Worm (Caenorhabditis elegans) whole organism, L3 larva: Measurements from ENCODE around the gene R11D1.1.

Experiments
- R02D3.7 ChIP-seq: fragments of 150-350 bp; optimal IDR thresholded peaks from 2 replicates; lab custom pipeline; 2014; ENCODE audit warnings: missing biosample characterization, missing genetic modification characterization
- ama-1 ChIP-seq: fragments of 150-350 bp; optimal IDR thresholded peaks from 2 replicates; lab custom pipeline; 2018
- ceh-16 ChIP-seq: sonication (generic microtip); optimal IDR thresholded peaks from 2 replicates; lab custom pipeline; 2017; ENCODE audit warnings: missing biosample characterization, missing genetic modification characterization
- ceh-28 ChIP-seq: fragments of 150-350 bp; optimal IDR thresholded peaks from 2 replicates; lab custom pipeline; 2014; ENCODE audit warnings: missing biosample characterization, missing genetic modification reagents, missing genetic modification characterization
- ceh-82 ChIP-seq: fragments of 150-350 bp; optimal IDR thresholded peaks from 2 replicates; lab custom pipeline; 2014; ENCODE audit warnings: missing biosample characterization, missing genetic modification characterization
- ceh-9 ChIP-seq: sonication (generic microtip); optimal IDR thresholded peaks from 2 replicates; lab custom pipeline; 2018; ENCODE audit warnings: missing biosample characterization, missing genetic modification characterization
- egl-27 ChIP-seq: sonication (generic microtip); optimal IDR thresholded peaks from 4 replicates; lab custom pipeline; 2017; ENCODE audit warnings: missing biosample characterization, missing genetic modification reagents, missing genetic modification characterization
- egl-5 ChIP-seq: fragments of 150-350 bp; optimal IDR thresholded peaks from 2 replicates; lab custom pipeline; 2017; ENCODE audit warnings: missing biosample characterization, missing genetic modification reagents, missing genetic modification characterization, inconsistent platforms
- elt-1 ChIP-seq: fragments of 150-350 bp; optimal IDR thresholded peaks from 2 replicates; lab custom pipeline; 2014; ENCODE audit warnings: missing biosample characterization, missing genetic modification characterization
- elt-2 ChIP-seq: sonication (generic microtip); optimal IDR thresholded peaks from 2 replicates; lab custom pipeline; 2016; ENCODE audit warnings: missing genetic modification reagents, mild to moderate bottlenecking, missing genetic modification characterization, missing compliant biosample characterization
- elt-3 ChIP-seq, 3 experiments: fragments of 150-350 bp in 1 of 3; sonication (generic microtip) in 2 of 3; optimal IDR thresholded peaks; 2 replicates in 2 of 3; 4 replicates in 1 of 3; lab custom pipeline; 2014 to 2017; ENCODE audit warnings: missing biosample characterization in 3 of 3, missing genetic modification characterization in 3 of 3
- eor-1 ChIP-seq, 2 experiments: fragments of 150-350 bp; optimal IDR thresholded peaks; 2 replicates each; lab custom pipeline; 2014 to 2018; ENCODE audit warnings: missing biosample characterization in 2 of 2, missing genetic modification characterization in 2 of 2
- fkh-10 ChIP-seq: sonication (generic microtip); optimal IDR thresholded peaks from 2 replicates; lab custom pipeline; 2017; ENCODE audit warnings: missing biosample characterization, missing genetic modification reagents, missing genetic modification characterization
- fkh-2 ChIP-seq: fragments of 150-350 bp; optimal IDR thresholded peaks from 2 replicates; lab custom pipeline; 2014; ENCODE audit warnings: missing biosample characterization, missing genetic modification reagents, missing genetic modification characterization
- hmg-11 ChIP-seq: sonication (generic microtip); optimal IDR thresholded peaks from 2 replicates; lab custom pipeline; 2016; ENCODE audit warnings: missing genetic modification characterization, missing compliant biosample characterization
- jun-1 ChIP-seq: fragments of 150-350 bp; optimal IDR thresholded peaks from 2 replicates; lab custom pipeline; 2014; ENCODE audit warnings: missing biosample characterization, missing genetic modification reagents, missing genetic modification characterization
- lin-15B ChIP-seq: fragments of 150-350 bp; optimal IDR thresholded peaks from 2 replicates; lab custom pipeline; 2014; ENCODE audit warnings: missing biosample characterization, missing genetic modification characterization
- lin-39 ChIP-seq: fragments of 150-350 bp; optimal IDR thresholded peaks from 2 replicates; lab custom pipeline; 2018; ENCODE audit warnings: missing biosample characterization, missing genetic modification reagents, missing genetic modification characterization
- lsy-12 ChIP-seq: sonication (generic microtip); optimal IDR thresholded peaks from 2 replicates; lab custom pipeline; 2016; ENCODE audit warnings: mild to moderate bottlenecking, missing genetic modification characterization, missing compliant biosample characterization
- mdl-1 ChIP-seq: fragments of 150-350 bp; optimal IDR thresholded peaks from 2 replicates; lab custom pipeline; 2014; ENCODE audit warnings: missing biosample characterization, missing genetic modification characterization
- mml-1 ChIP-seq: fragments of 150-350 bp; sonication (generic microtip); optimal IDR thresholded peaks from 3 replicates; lab custom pipeline; 2014; ENCODE audit warnings: missing biosample characterization, missing genetic modification characterization
- nfya-1 ChIP-seq: sonication (generic microtip); optimal IDR thresholded peaks from 2 replicates; lab custom pipeline; 2017; ENCODE audit warnings: missing genetic modification characterization, mild to moderate bottlenecking, missing compliant biosample characterization, antibody characterized with exemption, moderate library complexity; ENCODE audit not compliant: insufficient read depth
- nhr-11 ChIP-seq: fragments of 150-350 bp; optimal IDR thresholded peaks from 2 replicates; lab custom pipeline; 2014; ENCODE audit warnings: missing biosample characterization, missing genetic modification characterization
- nhr-12 ChIP-seq: fragments of 150-350 bp; optimal IDR thresholded peaks from 2 replicates; lab custom pipeline; 2014; ENCODE audit warnings: missing biosample characterization, missing genetic modification characterization
- nhr-23 ChIP-seq: fragments of 150-350 bp; optimal IDR thresholded peaks from 2 replicates; lab custom pipeline; 2014; ENCODE audit warnings: missing biosample characterization, missing genetic modification reagents, missing genetic modification characterization
- nhr-237 ChIP-seq: fragments of 150-350 bp; optimal IDR thresholded peaks from 2 replicates; lab custom pipeline; 2014; ENCODE audit warnings: missing biosample characterization, missing genetic modification characterization
- nhr-25 ChIP-seq: sonication (generic microtip); optimal IDR thresholded peaks from 2 replicates; lab custom pipeline; 2017; ENCODE audit warnings: missing biosample characterization, missing genetic modification characterization
- nhr-28 ChIP-seq: fragments of 150-350 bp; optimal IDR thresholded peaks from 2 replicates; lab custom pipeline; 2014; ENCODE audit warnings: missing biosample characterization, missing genetic modification characterization
- nhr-43 ChIP-seq: sonication (generic microtip); optimal IDR thresholded peaks from 2 replicates; lab custom pipeline; 2016; ENCODE audit warnings: mild to moderate bottlenecking, missing genetic modification characterization, missing compliant biosample characterization; ENCODE audit not compliant: poor library complexity, severe bottlenecking
- nhr-67 ChIP-seq: fragments of 150-350 bp; optimal IDR thresholded peaks from 2 replicates; lab custom pipeline; 2014; ENCODE audit warnings: missing biosample characterization, missing genetic modification characterization
- nhr-76 ChIP-seq: fragments of 150-350 bp; sonication (generic microtip); optimal IDR thresholded peaks from 5 replicates; lab custom pipeline; 2014; ENCODE audit warnings: missing biosample characterization, missing genetic modification characterization
- nhr-77 ChIP-seq: fragments of 150-350 bp; optimal IDR thresholded peaks from 2 replicates; lab custom pipeline; 2014; ENCODE audit warnings: missing biosample characterization, missing genetic modification characterization
- pha-4 ChIP-seq: fragments of 150-350 bp; optimal IDR thresholded peaks from 2 replicates; lab custom pipeline; 2014; ENCODE audit warnings: missing biosample characterization, missing genetic modification reagents, missing genetic modification characterization
- pqm-1 ChIP-seq: fragments of 150-350 bp; optimal IDR thresholded peaks from 2 replicates; lab custom pipeline; 2017; ENCODE audit warnings: missing biosample characterization, missing genetic modification characterization, inconsistent platforms
- sea-2 ChIP-seq: fragments of 150-350 bp; sonication (generic microtip); optimal IDR thresholded peaks from 4 replicates; lab custom pipeline; 2014; ENCODE audit warnings: missing biosample characterization, missing genetic modification reagents, missing genetic modification characterization
- skn-1 ChIP-seq: fragments of 150-350 bp; optimal IDR thresholded peaks from 2 replicates; lab custom pipeline; 2014; ENCODE audit warnings: missing biosample characterization, missing genetic modification characterization
- snpc-4 ChIP-seq: fragments of 150-350 bp; optimal IDR thresholded peaks from 2 replicates; lab custom pipeline; 2014; ENCODE audit warnings: missing biosample characterization, missing genetic modification characterization
- tbx-2 ChIP-seq: sonication (generic microtip); optimal IDR thresholded peaks from 2 replicates; lab custom pipeline; 2016; ENCODE audit warnings: mild to moderate bottlenecking, missing genetic modification characterization, missing compliant biosample characterization
- unc-39 ChIP-seq: sonication (generic microtip); optimal IDR thresholded peaks from 4 replicates; lab custom pipeline; 2017; ENCODE audit warnings: missing biosample characterization, missing genetic modification characterization
- unc-62 ChIP-seq: fragments of 150-350 bp; sonication (generic microtip); optimal IDR thresholded peaks from 4 replicates; lab custom pipeline; 2014; ENCODE audit warnings: missing biosample characterization, missing genetic modification reagents, missing genetic modification characterization
- zag-1 ChIP-seq: fragments of 150-350 bp; optimal IDR thresholded peaks from 2 replicates; lab custom pipeline; 2014; ENCODE audit warnings: missing biosample characterization, missing genetic modification characterization
- ztf-11 ChIP-seq: fragments of 150-350 bp; optimal IDR thresholded peaks from 2 replicates; lab custom pipeline; 2014; ENCODE audit warnings: missing biosample characterization, missing genetic modification characterization
- ztf-4 ChIP-seq: fragments of 150-350 bp; optimal IDR thresholded peaks from 2 replicates; lab custom pipeline; 2014; ENCODE audit warnings: missing biosample characterization, missing genetic modification characterization

Gene R11D1.1

DNA sequence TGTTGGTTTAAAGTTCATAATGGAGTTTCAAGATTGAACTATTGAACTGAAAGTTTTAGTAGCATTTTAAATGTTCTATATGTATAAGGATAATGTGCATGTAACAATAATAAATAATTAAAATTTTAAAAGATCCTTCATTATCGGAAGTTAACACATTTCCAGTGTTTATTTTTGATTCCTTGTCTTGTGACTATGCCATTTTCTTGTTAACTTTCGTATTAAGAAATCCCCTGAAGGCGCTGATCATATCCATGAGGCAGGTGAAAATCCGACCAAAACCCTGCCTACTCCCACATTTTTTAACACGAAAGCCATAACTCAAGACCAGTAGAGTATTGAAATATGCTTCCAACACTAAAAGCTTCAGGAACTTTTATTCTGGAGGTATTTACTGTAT, 15.5 kb downstream of the R11D1.1 start, which contains the start of gene R11D1.7:
TSS of gene R11D1.7 (plus strand) at position 301 of the 400 bp plus-strand sequence.
- TF ChIP-seq nhr-76 (tag; lab: Kevin White, UChicago): no peak
- no peak for TF ChIP-seq snpc-4 (tag; lab: Kevin White, UChicago)
- TF ChIP-seq lsy-12 (tag; lab: Kevin White, UChicago): no peak
- no peak for TF ChIP-seq unc-39 (tag; lab: Kevin White, UChicago)
- TF ChIP-seq ceh-9 (tag; lab: Kevin White, UChicago): no peak
- TF ChIP-seq lin-39 (tag; lab: Kevin White, UChicago): no peak
- TF ChIP-seq lin-15B (tag; lab: Kevin White, UChicago): no peak
- TF ChIP-seq hmg-11 (tag; lab: Kevin White, UChicago): no peak
- no peak for TF ChIP-seq fkh-2
- TF ChIP-seq ceh-82 (tag; lab: Kevin White, UChicago): no peak
- TF ChIP-seq egl-27 (tag; lab: Kevin White, UChicago): no peak

DNA sequence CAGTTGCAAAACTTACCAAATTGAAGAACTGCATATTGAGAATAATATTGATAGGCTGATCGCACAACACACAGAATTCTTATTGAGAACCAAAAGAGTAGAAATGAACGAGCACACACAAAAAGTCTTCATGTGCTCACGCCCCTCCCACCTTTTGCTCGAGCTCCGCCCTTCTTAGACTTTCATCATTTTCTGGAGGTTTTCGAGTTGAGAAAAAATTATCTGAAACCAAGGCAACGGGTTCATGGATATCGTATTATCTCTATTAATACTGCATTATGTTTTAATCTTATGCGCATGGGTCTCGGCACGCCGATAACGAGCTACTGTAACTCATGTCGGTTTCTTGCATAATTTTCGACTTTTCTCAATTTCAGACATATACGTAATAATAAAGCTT, 21.7 kb downstream of the R11D1.1 start, which contains the start of gene R11D1.12:
TSS of gene R11D1.12 (minus strand) at position 101 of the 400 bp plus-strand sequence.
- no peak for TF ChIP-seq nhr-67 (tag; lab: Kevin White, UChicago)

DNA sequence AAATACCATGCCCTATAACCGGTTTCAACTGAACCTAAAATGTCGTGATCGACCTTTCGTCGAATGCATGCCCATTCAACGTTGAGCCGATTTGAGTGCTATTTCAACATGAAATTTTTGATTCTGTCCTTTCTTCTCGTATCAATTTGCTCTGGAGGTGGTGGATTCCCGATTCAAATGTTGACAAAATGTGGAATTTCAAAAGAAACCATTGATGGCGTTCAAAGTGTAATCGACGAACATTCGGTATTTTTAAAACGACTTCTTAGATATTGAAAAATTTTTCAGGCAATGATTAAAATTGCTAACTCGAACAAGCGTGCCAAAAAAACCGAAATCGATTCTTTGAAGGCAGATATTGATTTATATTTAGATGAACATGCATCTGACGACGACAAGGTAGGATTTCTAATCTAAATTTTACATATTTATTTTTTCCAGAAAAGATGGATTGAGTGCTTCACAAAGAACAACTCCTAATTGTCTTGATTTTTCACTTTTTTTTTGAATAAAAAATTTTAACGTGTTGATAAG, 23.0 kb downstream of the R11D1.1 start, which contains the start of gene R11D1.13:
TSS of gene R11D1.13 (plus strand) at position 51 of the 534 bp plus-strand sequence.
- TF ChIP-seq nhr-12 (tag; lab: Kevin White, UChicago) (no peak), ceh-82 (tag; lab: Kevin White, UChicago) (no peak), mml-1 (no peak), lin-39 (tag; lab: Kevin White, UChicago) (no peak), pha-4 (tag; lab: Kevin White, UChicago) (no peak), unc-39 (tag; lab: Kevin White, UChicago) (no peak), nhr-67 (tag; lab: Kevin White, UChicago) (no peak), egl-5 (no peak), egl-27 (tag; lab: Kevin White, UChicago) (no peak), nhr-23 (tag; lab: Kevin White, UChicago) (no peak), nhr-76 (tag; lab: Kevin White, UChicago) (no peak)

ce11 chrV:12728062-12728665, 24.0 kb downstream of the R11D1.1 start, which contains the start of the genes rpl-28 and mrpl-49:
Gene rpl-28 (minus strand): TSS chrV:12728112.
Gene mrpl-49 (plus strand): TSS chrV:12728631.
- TF ChIP-seq fkh-10 (GFP tag; lab: Kevin White, UChicago) (peak; percentile 49), pha-4 (tag; lab: Kevin White, UChicago) (peak; percentile 98), tbx-2 (tag; lab: Kevin White, UChicago) (peak; percentile 10), jun-1 (peak; percentile 38), egl-5 (peak; percentile 95), pqm-1 (tag; lab: Kevin White, UChicago) (peak; percentile 68), ceh-16 (tag; lab: Kevin White, UChicago) (no peak), ceh-82 (tag; lab: Kevin White, UChicago) (no peak), elt-3 (tag; optimal IDR thresholded peaks at IDR 0.05; lab: Kevin White, UChicago) (no peak), unc-62 (GFP tag; lab: Kevin White, UChicago) (no peak), nhr-11 (tag; lab: Kevin White, UChicago) (peak; percentile 48), unc-39 (tag; lab: Kevin White, UChicago) (no peak), egl-27 (tag; lab: Kevin White, UChicago) (no peak), ztf-11 (no peak), nhr-77 (tag; lab: Kevin White, UChicago) (no peak), fkh-2 (no peak), nhr-43 (tag; lab: Kevin White, UChicago) (peak; percentile 24), nhr-28 (tag; lab: Kevin White, UChicago) (no peak), ceh-28 (tag; lab: Kevin White, UChicago) (no peak), nhr-76 (tag; lab: Kevin White, UChicago) (no peak), nhr-67 (tag; lab: Kevin White, UChicago) (no peak), nhr-25 (tag; lab: Kevin White, UChicago) (peak; percentile 90), nhr-237 (tag; lab: Kevin White, UChicago) (no peak), R02D3.7 (peak; percentile 95), ztf-4 (no peak), zag-1 (no peak), elt-1 (tag; lab: Kevin White, UChicago) (no peak), nhr-12 (tag; lab: Kevin White, UChicago) (no peak), snpc-4 (tag; lab: Kevin White, UChicago) (peak; percentile 91), nfya-1 (tag; lab: Kevin White, UChicago) (peak; percentile 89), eor-1 (tag; optimal IDR thresholded peaks at IDR 0.05; lab: Kevin White, UChicago) (no peak), skn-1 (peak; percentile 42), nhr-23 (tag; lab: Kevin White, UChicago) (peak; percentile 93), elt-2 (tag; lab: Kevin White, UChicago) (peak; percentile 72), ceh-9 (tag; lab: Kevin White, UChicago) (no peak), lin-39 (tag; lab: Kevin White, UChicago) (peak; percentile 79), mdl-1 (no peak), sea-2 (GFP tag; lab: Kevin White, UChicago) (no peak), ama-1 (lab: Kevin White, UChicago) (peak; percentile 4), hmg-11 (tag; lab: Kevin White, UChicago) (peak; percentile 40)
